Worm (Caenorhabditis elegans) whole organism, L4 larva: Measurements from ENCODE around the gene aakg-5.

Experiments
- D1046.2 ChIP-seq: fragments of 200-800 bp; sonication (Bioruptor generic); IDR thresholded peaks from 2 replicates; pipeline ENCODE4 v1.3.6; 2022; ENCODE audit warnings: missing genetic modification characterization, missing compliant biosample characterization
- F26F4.8 ChIP-seq: fragments of 200-800 bp; sonication (Bioruptor generic); conservative IDR thresholded peaks from 2 replicates; pipeline ENCODE4 v1.3.6; 2022; ENCODE audit warnings: missing genetic modification characterization, missing compliant biosample characterization
- R02D3.7 ChIP-seq: fragments of 150-350 bp; sonication (generic microtip); optimal IDR thresholded peaks from 3 replicates; lab custom pipeline; 2014; ENCODE audit warnings: missing biosample characterization, missing genetic modification characterization
- T26A8.4 ChIP-seq: fragments of 200-800 bp; sonication (Bioruptor generic); IDR thresholded peaks from 2 replicates; pipeline ENCODE4 v1.3.6; 2022; ENCODE audit warnings: missing genetic modification characterization, missing compliant biosample characterization
- Y105C5A.15 ChIP-seq: fragments of 200-800 bp; sonication (Bioruptor generic); IDR thresholded peaks from 2 replicates; pipeline ENCODE4 v1.3.6; 2022; ENCODE audit warnings: missing genetic modification characterization, missing compliant biosample characterization
- Y5F2A.4 ChIP-seq: fragments of 200-800 bp; sonication (Bioruptor generic); optimal IDR thresholded peaks from 2 replicates; lab custom pipeline; 2018; ENCODE audit warnings: mild to moderate bottlenecking, missing genetic modification characterization, missing compliant biosample characterization
- aha-1 ChIP-seq: fragments of 150-350 bp; peaks from one replicate; lab custom pipeline; 2014; ENCODE audit warnings: missing biosample characterization, missing genetic modification characterization
- aly-2 ChIP-seq: sonication (generic microtip); optimal IDR thresholded peaks from 2 replicates; lab custom pipeline; 2018; ENCODE audit warnings: missing biosample characterization, missing genetic modification characterization
- ama-1 ChIP-seq: fragments of 150-350 bp; optimal IDR thresholded peaks from 2 replicates; lab custom pipeline; 2014; ENCODE audit warnings: inconsistent platforms, mixed read lengths
- arid-1 ChIP-seq: fragments of 200-800 bp; sonication (Bioruptor generic); conservative IDR thresholded peaks from 2 replicates; pipeline ENCODE4 v1.3.6; 2022; ENCODE audit warnings: missing genetic modification reagents, missing genetic modification characterization, missing compliant biosample characterization
- ceh-20 ChIP-seq: fragments of 200-800 bp; sonication (Bioruptor generic); IDR thresholded peaks from 2 replicates; pipeline ENCODE4 v1.3.6; 2022; ENCODE audit warnings: missing genetic modification reagents, missing genetic modification characterization, missing compliant biosample characterization
- ceh-28 ChIP-seq: fragments of 150-350 bp; optimal IDR thresholded peaks from 2 replicates; lab custom pipeline; 2014; ENCODE audit warnings: missing biosample characterization, missing genetic modification reagents, missing genetic modification characterization
- ceh-44 ChIP-seq: fragments of 200-800 bp; sonication (Bioruptor generic); IDR thresholded peaks from 2 replicates; pipeline ENCODE4 v1.3.6; 2022; ENCODE audit warnings: missing genetic modification reagents, missing genetic modification characterization, missing compliant biosample characterization
- ceh-82 ChIP-seq: sonication (generic microtip); optimal IDR thresholded peaks from 2 replicates; lab custom pipeline; 2017; ENCODE audit warnings: missing biosample characterization, missing genetic modification characterization
- ces-1 ChIP-seq: fragments of 150-350 bp; sonication (generic microtip); optimal IDR thresholded peaks from 4 replicates; lab custom pipeline; 2014; ENCODE audit warnings: missing biosample characterization, missing genetic modification reagents, missing genetic modification characterization
- daf-16 ChIP-seq, 3 experiments: sonication (generic microtip); optimal IDR thresholded peaks; 2 replicates each; lab custom pipeline; 2016 to 2017; ENCODE audit warnings: missing genetic modification characterization in 3 of 3, missing genetic modification reagents in 3 of 3, mild to moderate bottlenecking in 2 of 3, missing compliant biosample characterization in 2 of 3, missing biosample characterization in 1 of 3, moderate library complexity in 1 of 3
- daf-19 ChIP-seq: fragments of 200-800 bp; sonication (Bioruptor generic); conservative IDR thresholded peaks from 2 replicates; pipeline ENCODE4 v1.3.6; 2022; ENCODE audit warnings: missing genetic modification characterization, missing compliant biosample characterization
- dmd-6 ChIP-seq: fragments of 200-800 bp; sonication (Bioruptor generic); IDR thresholded peaks from 2 replicates; pipeline ENCODE4 v1.3.6; 2022; ENCODE audit warnings: missing genetic modification reagents, missing genetic modification characterization, missing compliant biosample characterization
- dmd-9 ChIP-seq: fragments of 200-800 bp; sonication (Bioruptor generic); IDR thresholded peaks from 2 replicates; pipeline ENCODE4 v1.3.6; 2022; ENCODE audit warnings: missing genetic modification reagents, missing genetic modification characterization, missing compliant biosample characterization
- dpl-1 ChIP-seq: fragments of 150-350 bp; optimal IDR thresholded peaks from 2 replicates; lab custom pipeline; 2014; ENCODE audit warnings: missing biosample characterization, missing genetic modification reagents, missing genetic modification characterization
- duxl-1 ChIP-seq: sonication (generic microtip); optimal IDR thresholded peaks from 2 replicates; lab custom pipeline; 2016; ENCODE audit warnings: mild to moderate bottlenecking, missing genetic modification characterization, moderate library complexity, missing compliant biosample characterization; ENCODE audit not compliant: poor library complexity
- egl-27 ChIP-seq: sonication (generic microtip); optimal IDR thresholded peaks from 3 replicates; lab custom pipeline; 2017; ENCODE audit warnings: missing biosample characterization, missing genetic modification reagents, missing genetic modification characterization
- hif-1 ChIP-seq, 2 experiments: sonication (generic microtip); optimal IDR thresholded peaks; 2 replicates each; lab custom pipeline; 2016 to 2017; ENCODE audit warnings: missing compliant biosample characterization in 2 of 2, missing genetic modification characterization in 2 of 2, missing genetic modification reagents in 2 of 2, missing genotype in 2 of 2, mild to moderate bottlenecking in 1 of 2
- hlh-11 ChIP-seq: fragments of 200-800 bp; sonication (Bioruptor generic); optimal IDR thresholded peaks from 2 replicates; lab custom pipeline; 2018; ENCODE audit warnings: mild to moderate bottlenecking, missing genetic modification characterization, missing compliant biosample characterization
- jun-1 ChIP-seq: fragments of 150-350 bp; optimal IDR thresholded peaks from 2 replicates; lab custom pipeline; 2014; ENCODE audit warnings: missing biosample characterization, missing genetic modification reagents, missing genetic modification characterization
- lin-13 ChIP-seq: fragments of 150-350 bp; optimal IDR thresholded peaks from 2 replicates; lab custom pipeline; 2014; ENCODE audit warnings: missing biosample characterization, missing genetic modification reagents, missing genetic modification characterization
- lin-38 ChIP-seq: fragments of 200-800 bp; sonication (Bioruptor generic); IDR thresholded peaks from 2 replicates; pipeline ENCODE4 v1.3.6; 2022; ENCODE audit warnings: missing genetic modification reagents, missing genetic modification characterization, missing compliant biosample characterization
- lin-39 ChIP-seq: fragments of 150-350 bp; optimal IDR thresholded peaks from 2 replicates; lab custom pipeline; 2014; ENCODE audit warnings: missing biosample characterization, missing genetic modification reagents, missing genetic modification characterization
- lir-3 ChIP-seq: sonication (generic microtip); optimal IDR thresholded peaks from 2 replicates; lab custom pipeline; 2016; ENCODE audit warnings: mild to moderate bottlenecking, missing genetic modification characterization, missing compliant biosample characterization
- lsy-2 ChIP-seq, 2 experiments: fragments of 150-350 bp in 1 of 2; sonication (generic microtip) in 1 of 2; optimal IDR thresholded peaks; 2 replicates each; lab custom pipeline; 2014 to 2017; ENCODE audit warnings: missing biosample characterization in 2 of 2, missing genetic modification characterization in 2 of 2
- madf-9 ChIP-seq: fragments of 200-800 bp; sonication (Bioruptor generic); conservative IDR thresholded peaks from 2 replicates; pipeline ENCODE4 v1.3.6; 2022; ENCODE audit warnings: missing genetic modification reagents, missing genetic modification characterization, missing compliant biosample characterization
- mdt-29 ChIP-seq: fragments of 200-800 bp; sonication (Bioruptor generic); IDR thresholded peaks from 2 replicates; pipeline ENCODE4 v1.3.6; 2022; ENCODE audit warnings: missing genetic modification reagents, missing genetic modification characterization, missing compliant biosample characterization
- mep-1 ChIP-seq: fragments of 150-350 bp; sonication (generic microtip); optimal IDR thresholded peaks from 3 replicates; lab custom pipeline; 2014; ENCODE audit warnings: missing biosample characterization, missing genetic modification characterization
- mes-2 ChIP-seq: sonication (generic microtip); optimal IDR thresholded peaks from 2 replicates; lab custom pipeline; 2016; ENCODE audit warnings: missing genotype, mild to moderate bottlenecking, missing genetic modification characterization, missing compliant biosample characterization; ENCODE audit not compliant: poor library complexity, severe bottlenecking
- nhr-102 ChIP-seq: sonication (generic microtip); optimal IDR thresholded peaks from 2 replicates; lab custom pipeline; 2016; ENCODE audit warnings: mild to moderate bottlenecking, missing genetic modification characterization, moderate library complexity, missing compliant biosample characterization
- nhr-237 ChIP-seq: sonication (generic microtip); optimal IDR thresholded peaks from 2 replicates; lab custom pipeline; 2017; ENCODE audit warnings: missing biosample characterization, missing genetic modification characterization
- nhr-25 ChIP-seq: sonication (generic microtip); optimal IDR thresholded peaks from 2 replicates; lab custom pipeline; 2017; ENCODE audit warnings: missing genetic modification characterization, mild to moderate bottlenecking, missing compliant biosample characterization, antibody characterized with exemption, moderate library complexity, borderline replicate concordance; ENCODE audit not compliant: insufficient read depth
- nhr-42 ChIP-seq: fragments of 200-800 bp; sonication (Bioruptor generic); IDR thresholded peaks from 2 replicates; pipeline ENCODE4 v1.3.6; 2022; ENCODE audit warnings: missing genetic modification characterization, missing compliant biosample characterization
- nhr-6 ChIP-seq: fragments of 150-350 bp; optimal IDR thresholded peaks from 2 replicates; lab custom pipeline; 2014; ENCODE audit warnings: missing biosample characterization, missing genetic modification characterization
- nhr-76 ChIP-seq: fragments of 150-350 bp; optimal IDR thresholded peaks from 2 replicates; lab custom pipeline; 2014; ENCODE audit warnings: missing biosample characterization, missing genetic modification characterization
- php-3 ChIP-seq: fragments of 200-800 bp; sonication (Bioruptor generic); IDR thresholded peaks from 2 replicates; pipeline ENCODE4 v1.3.6; 2022; ENCODE audit warnings: missing genetic modification reagents, missing genetic modification characterization, missing compliant biosample characterization
- set-16 ChIP-seq: fragments of 200-800 bp; sonication (Bioruptor generic); IDR thresholded peaks from 2 replicates; pipeline ENCODE4 v1.3.6; 2022; ENCODE audit warnings: missing genetic modification reagents, missing genetic modification characterization, missing compliant biosample characterization
- skn-1 ChIP-seq: fragments of 150-350 bp; optimal IDR thresholded peaks from 2 replicates; lab custom pipeline; 2014; ENCODE audit warnings: missing biosample characterization, missing genetic modification characterization
- snpc-1.2 ChIP-seq: fragments of 200-800 bp; sonication (Bioruptor generic); IDR thresholded peaks from 2 replicates; pipeline ENCODE4 v1.3.6; 2022; ENCODE audit warnings: missing genetic modification reagents, missing genetic modification characterization, missing compliant biosample characterization
- spr-1 ChIP-seq: sonication (generic microtip); optimal IDR thresholded peaks from 2 replicates; lab custom pipeline; 2016; ENCODE audit warnings: mild to moderate bottlenecking, missing genetic modification characterization, missing compliant biosample characterization
- tag-97 ChIP-seq: fragments of 200-800 bp; sonication (Bioruptor generic); IDR thresholded peaks from 2 replicates; pipeline ENCODE4 v1.3.6; 2022; ENCODE audit warnings: missing genetic modification characterization, missing compliant biosample characterization
- unc-130 ChIP-seq: sonication (generic microtip); optimal IDR thresholded peaks from 2 replicates; lab custom pipeline; 2016; ENCODE audit warnings: missing genetic modification reagents, missing genetic modification characterization, missing compliant biosample characterization
- zag-1 ChIP-seq: fragments of 150-350 bp; optimal IDR thresholded peaks from 2 replicates; lab custom pipeline; 2014; ENCODE audit warnings: missing biosample characterization, missing genetic modification characterization
- zfp-2 ChIP-seq: sonication (generic microtip); optimal IDR thresholded peaks from 2 replicates; lab custom pipeline; 2016; ENCODE audit warnings: mild to moderate bottlenecking, missing genetic modification characterization, missing compliant biosample characterization
- ztf-7 ChIP-seq: fragments of 150-350 bp; optimal IDR thresholded peaks from 2 replicates; lab custom pipeline; 2014; ENCODE audit warnings: missing biosample characterization, missing genetic modification characterization

aakg-5 gene

ce11 chrII:9934570-9934969 is 40.4 kb downstream of the aakg-5 start (continued):
- TF ChIP-seq php-3 (GFP tag; lab: Robert Waterston, UW) (0 out of 2 replicates have a peak, but pooled peaks have one; percentile 32), ztf-7 (tag; lab: Kevin White, UChicago) (no peak), ama-1 (lab: Kevin White, UChicago) (peak; percentile 39), D1046.2 (GFP tag; lab: Robert Waterston, UW) (0 out of 2 replicates have a peak, but pooled peaks have one; percentile 25), dmd-9 (GFP tag; lab: Robert Waterston, UW) (no peak), daf-16 (GFP tag; optimal IDR thresholded peaks at IDR 0.05; lab: Kevin White, UChicago) (no peak), daf-16 (tag; optimal IDR thresholded peaks at IDR 0.05; lab: Kevin White, UChicago) (peak; percentile 14), jun-1 (tag; lab: Kevin White, UChicago) (no peak), ceh-20 (GFP tag; lab: Robert Waterston, UW) (no peak), skn-1 (no peak), ceh-28 (no peak), zag-1 (tag; lab: Kevin White, UChicago) (no peak)

- no peak for TF ChIP-seq Y5F2A.4 (GFP tag; lab: Kevin White, UChicago)
- peak; percentile 61 for TF ChIP-seq lin-13 (GFP tag; lab: Kevin White, UChicago)
- TF ChIP-seq ama-1 (lab: Kevin White, UChicago), result peak; percentile 78
- no peak for TF ChIP-seq dmd-6
- TF ChIP-seq nhr-237, result no peak
- no peak for TF ChIP-seq lir-3 (tag; lab: Kevin White, UChicago)
- TF ChIP-seq F26F4.8, result no peak
- no peak for TF ChIP-seq snpc-1.2
- TF ChIP-seq daf-19 (GFP tag; lab: Robert Waterston, UW), result no peak
- no peak for TF ChIP-seq spr-1
- no peak for TF ChIP-seq tag-97 (GFP tag; lab: Robert Waterston, UW)
- peak; percentile 27 for TF ChIP-seq hlh-11
- TF ChIP-seq lin-38 (GFP tag; lab: Robert Waterston, UW), result peak; percentile 59
- no peak for TF ChIP-seq egl-27
- TF ChIP-seq ceh-44, result no peak
- no peak for TF ChIP-seq hif-1 (tag; optimal IDR thresholded peaks at IDR 0.05; lab: Kevin White, UChicago)
- TF ChIP-seq nhr-76 (tag; lab: Kevin White, UChicago), result no peak
- TF ChIP-seq mes-2 (tag; lab: Kevin White, UChicago), result peak; percentile 17
- TF ChIP-seq zfp-2 (tag; lab: Kevin White, UChicago), result no peak
- TF ChIP-seq lsy-2 (tag; optimal IDR thresholded peaks at IDR 0.05; lab: Kevin White, UChicago), result peak in 1 of 2 experiments; percentile 11
- peak; percentile 62 for TF ChIP-seq nhr-102 (tag; lab: Kevin White, UChicago)
- TF ChIP-seq R02D3.7 (tag; lab: Kevin White, UChicago), result no peak
- no peak for TF ChIP-seq dpl-1 (GFP tag; lab: Kevin White, UChicago)
- no peak for TF ChIP-seq ces-1 (GFP tag; lab: Kevin White, UChicago)
- TF ChIP-seq set-16 (GFP tag; lab: Robert Waterston, UW), result no peak
- TF ChIP-seq mep-1 (tag; lab: Kevin White, UChicago), result peak; percentile 71
- no peak for TF ChIP-seq madf-9 (GFP tag; lab: Robert Waterston, UW)
- peak; percentile 30; the same call in 1 of the 2 replicates for TF ChIP-seq mdt-29
- TF ChIP-seq T26A8.4 (GFP tag; lab: Robert Waterston, UW), result peak; percentile 60
- TF ChIP-seq nhr-42 (GFP tag; lab: Robert Waterston, UW), result no peak
- TF ChIP-seq duxl-1, result peak; percentile 58
- no peak for TF ChIP-seq nhr-6 (tag; lab: Kevin White, UChicago)
- TF ChIP-seq aly-2 (tag; lab: Kevin White, UChicago), result no peak
- TF ChIP-seq aha-1, result peak; percentile 94
- TF ChIP-seq nhr-25 (tag; lab: Kevin White, UChicago), result no peak
- TF ChIP-seq lin-39 (tag; lab: Kevin White, UChicago), result no peak
- no peak for TF ChIP-seq arid-1 (GFP tag; lab: Robert Waterston, UW)
- TF ChIP-seq ceh-82, result no peak
- no peak for TF ChIP-seq unc-130
- TF ChIP-seq jun-1 (tag; lab: Kevin White, UChicago), result no peak
- no peak for TF ChIP-seq Y105C5A.15 (GFP tag; lab: Robert Waterston, UW)
Observed at ce11 chrII:9933947-9934383, 41.0 kb downstream of the aakg-5 start.
